Fruit fly (Drosophila melanogaster): ENCODE measurements around the gene CG31516.

DNA sequence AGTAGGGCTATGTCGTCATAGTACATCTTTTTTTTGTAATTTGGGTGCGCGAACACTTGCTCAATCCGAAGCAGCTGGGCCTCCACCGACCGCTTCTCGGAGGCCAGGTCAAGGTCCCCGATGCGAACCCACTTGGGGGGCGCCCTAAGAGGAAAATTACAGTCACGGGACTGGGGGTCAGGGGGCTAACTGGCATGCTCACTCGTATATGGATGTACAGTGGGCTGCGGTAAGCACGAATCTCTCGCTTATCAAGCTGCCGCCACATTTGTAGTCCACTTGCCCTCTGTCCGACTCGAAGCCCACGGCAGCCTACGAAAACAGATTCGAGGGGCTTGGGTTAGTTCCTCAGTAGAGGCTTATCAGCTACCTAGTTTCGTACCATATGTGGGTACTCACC, 21.8 kb upstream of the CG31516 start:
- no peak for TF ChIP-seq CG12391 (tag; optimal IDR thresholded peaks at IDR 0.05)
- no peak for TF ChIP-seq CG8924 (tag; optimal IDR thresholded peaks at IDR 0.05)
- no peak for TF ChIP-seq HmgD (GFP tag; optimal IDR thresholded peaks at IDR 0.05)
- no peak for TF ChIP-seq CG31441 (GFP tag; IDR thresholded peaks at IDR 0.05)
- no peak for TF ChIP-seq Lpt (GFP tag; optimal IDR thresholded peaks at IDR 0.05)
- TF ChIP-seq mld (GFP tag; IDR thresholded peaks at IDR 0.05; ENCODE audit: partially characterized antibody), result no peak
- no peak for TF ChIP-seq CG11723 (GFP tag; optimal IDR thresholded peaks at IDR 0.05)
- no peak for TF ChIP-seq ERR (GFP tag; optimal IDR thresholded peaks at IDR 0.05)
- no peak for TF ChIP-seq fru (optimal IDR thresholded peaks at IDR 0.05)
